Fruit fly (Drosophila melanogaster): ENCODE data around the gene CG34429.

Gene CG34429

dm6 chr3L:13019249-13019956, 43.4 kb upstream of the CG34429 start:
- TF ChIP-seq kay (GFP tag; ENCODE audit: borderline replicate concordance) (peak; percentile 77), cic (GFP tag; optimal IDR thresholded peaks at IDR 0.05) (peak; percentile 29), CG12768 (GFP tag; optimal IDR thresholded peaks at IDR 0.05) (no peak), pad (GFP tag; optimal IDR thresholded peaks at IDR 0.05) (no peak)

- TF ChIP-seq ovo (GFP tag; optimal IDR thresholded peaks at IDR 0.05): no peak
- peak; percentile 34 for TF ChIP-seq CG7045 (GFP tag; optimal IDR thresholded peaks at IDR 0.05)
- no peak for TF ChIP-seq cnc (optimal IDR thresholded peaks at IDR 0.05)
- peak; percentile 1 for TF ChIP-seq Crg-1 (GFP tag; optimal IDR thresholded peaks at IDR 0.05)
- no peak for TF ChIP-seq Mnt (GFP tag; optimal IDR thresholded peaks at IDR 0.05)
- TF ChIP-seq tj (GFP tag; optimal IDR thresholded peaks at IDR 0.05): no peak
- no peak for TF ChIP-seq Clk (GFP tag; optimal IDR thresholded peaks at IDR 0.05)
- no peak for TF ChIP-seq pad (GFP tag; optimal IDR thresholded peaks at IDR 0.05)
- TF ChIP-seq CG7101 (tag; optimal IDR thresholded peaks at IDR 0.05): peak; percentile 57
- peak; percentile 27 for TF ChIP-seq CG14711 (tag; optimal IDR thresholded peaks at IDR 0.05)
- TF ChIP-seq bab1 (GFP tag; optimal IDR thresholded peaks at IDR 0.05): no peak
- no peak for TF ChIP-seq Hr96 (GFP tag; optimal IDR thresholded peaks at IDR 0.05)
- no peak for TF ChIP-seq cic (GFP tag; optimal IDR thresholded peaks at IDR 0.05)
- TF ChIP-seq CG1620 (GFP tag; optimal IDR thresholded peaks at IDR 0.05): no peak
- no peak for TF ChIP-seq kay (GFP tag; ENCODE audit: borderline replicate concordance)
- TF ChIP-seq CG33017 (tag; optimal IDR thresholded peaks at IDR 0.05): peak; percentile 3
- no peak for TF ChIP-seq toe (GFP tag; optimal IDR thresholded peaks at IDR 0.05)
- TF ChIP-seq CG5204 (GFP tag; optimal IDR thresholded peaks at IDR 0.05): no peak
- TF ChIP-seq CG11617 (GFP tag; optimal IDR thresholded peaks at IDR 0.05): no peak
- TF ChIP-seq CG12768 (GFP tag; optimal IDR thresholded peaks at IDR 0.05): peak; percentile 18
Observed at dm6 chr3L:13021727-13022126, 41.1 kb upstream of the CG34429 start.

- TF ChIP-seq Mnt (GFP tag; optimal IDR thresholded peaks at IDR 0.05): peak; percentile 94
- TF ChIP-seq kay (GFP tag; ENCODE audit: borderline replicate concordance): no peak
- TF ChIP-seq tj (GFP tag; optimal IDR thresholded peaks at IDR 0.05): no peak
- TF ChIP-seq CG7101 (tag; optimal IDR thresholded peaks at IDR 0.05): no peak
- no peak for TF ChIP-seq pad (GFP tag; optimal IDR thresholded peaks at IDR 0.05)
- no peak for TF ChIP-seq toe (GFP tag; optimal IDR thresholded peaks at IDR 0.05)
- TF ChIP-seq Crg-1 (GFP tag; optimal IDR thresholded peaks at IDR 0.05): no peak
- TF ChIP-seq Clk (GFP tag; optimal IDR thresholded peaks at IDR 0.05): no peak
- TF ChIP-seq CG12768 (GFP tag; optimal IDR thresholded peaks at IDR 0.05): no peak
- peak; percentile 62 for TF ChIP-seq CG14711 (tag; optimal IDR thresholded peaks at IDR 0.05)
- no peak for TF ChIP-seq Hr96 (GFP tag; optimal IDR thresholded peaks at IDR 0.05)
- TF ChIP-seq cic (GFP tag; optimal IDR thresholded peaks at IDR 0.05): peak; percentile 95
- TF ChIP-seq ovo (GFP tag; optimal IDR thresholded peaks at IDR 0.05): no peak
- no peak for TF ChIP-seq cnc (optimal IDR thresholded peaks at IDR 0.05)
- peak; percentile 5 for TF ChIP-seq bab1 (GFP tag; optimal IDR thresholded peaks at IDR 0.05)
- TF ChIP-seq CG7045 (GFP tag; optimal IDR thresholded peaks at IDR 0.05): no peak
- no peak for TF ChIP-seq CG33017 (tag; optimal IDR thresholded peaks at IDR 0.05)
- TF ChIP-seq CG1620 (GFP tag; optimal IDR thresholded peaks at IDR 0.05): no peak
- no peak for TF ChIP-seq CG5204 (GFP tag; optimal IDR thresholded peaks at IDR 0.05)
- no peak for TF ChIP-seq CG11617 (GFP tag; optimal IDR thresholded peaks at IDR 0.05)
Observed at dm6 chr3L:13022160-13022853, 40.5 kb upstream of the CG34429 start, which contains the start of gene Adk2. TSS of gene Adk2 (minus strand) at chr3L:13022688.

- TF ChIP-seq Crg-1 (GFP tag; optimal IDR thresholded peaks at IDR 0.05) (peak; percentile 57), Clk (GFP tag; optimal IDR thresholded peaks at IDR 0.05) (peak; percentile 67), bab1 (GFP tag; optimal IDR thresholded peaks at IDR 0.05) (peak; percentile 64), CG7101 (tag; optimal IDR thresholded peaks at IDR 0.05) (peak; percentile 81), CG12768 (GFP tag; optimal IDR thresholded peaks at IDR 0.05) (peak; percentile 70), CG5204 (GFP tag; optimal IDR thresholded peaks at IDR 0.05) (peak; percentile 78), pad (GFP tag; optimal IDR thresholded peaks at IDR 0.05) (peak; percentile 58), cnc (optimal IDR thresholded peaks at IDR 0.05) (no peak), toe (GFP tag; optimal IDR thresholded peaks at IDR 0.05) (peak; percentile 81), cic (GFP tag; optimal IDR thresholded peaks at IDR 0.05) (no peak), CG33017 (tag; optimal IDR thresholded peaks at IDR 0.05) (peak; percentile 61), tj (GFP tag; optimal IDR thresholded peaks at IDR 0.05) (peak; percentile 56), CG1620 (GFP tag; optimal IDR thresholded peaks at IDR 0.05) (peak; percentile 92), CG11617 (GFP tag; optimal IDR thresholded peaks at IDR 0.05) (peak; percentile 83), CG7045 (GFP tag; optimal IDR thresholded peaks at IDR 0.05) (peak; percentile 80), Mnt (GFP tag; optimal IDR thresholded peaks at IDR 0.05) (peak; percentile 82), CG14711 (tag; optimal IDR thresholded peaks at IDR 0.05) (no peak), Hr96 (GFP tag; optimal IDR thresholded peaks at IDR 0.05) (peak; percentile 86), ovo (GFP tag; optimal IDR thresholded peaks at IDR 0.05) (peak; percentile 77), kay (GFP tag; ENCODE audit: borderline replicate concordance) (peak; percentile 86)
Observed at dm6 chr3L:13022854-13023560, 39.8 kb upstream of the CG34429 start, which contains the start of gene RpS12. TSS of gene RpS12 (plus strand) at chr3L:13023352.

dm6 chr3L:13026337-13026736, 36.5 kb upstream of the CG34429 start, which contains the start of gene Zmynd10:
TSS of gene Zmynd10 (minus strand) at chr3L:13026437.
- TF ChIP-seq kay (GFP tag; ENCODE audit: borderline replicate concordance) (peak; percentile 43), CG12768 (GFP tag; optimal IDR thresholded peaks at IDR 0.05) (no peak)

Data from whole organism, adult.